Worm (Caenorhabditis elegans) whole organism, L1 larva: ENCODE data around the gene srt-48.

Source experiments
- C04F5.9 ChIP-seq: sonication (generic microtip); optimal IDR thresholded peaks from 2 replicates; lab custom pipeline; 2016; ENCODE audit warnings: missing genetic modification characterization, missing compliant biosample characterization
- C16A3.4 ChIP-seq: fragments of 150-350 bp; optimal IDR thresholded peaks from 2 replicates; lab custom pipeline; 2014; ENCODE audit warnings: missing biosample characterization, missing genetic modification characterization
- C34B4.2 ChIP-seq: sonication (generic microtip); optimal IDR thresholded peaks from 2 replicates; lab custom pipeline; 2017; ENCODE audit warnings: mild to moderate bottlenecking, missing genetic modification characterization, missing compliant biosample characterization
- Y116A8C.19 ChIP-seq: sonication (generic microtip); optimal IDR thresholded peaks from 2 replicates; lab custom pipeline; 2016; ENCODE audit warnings: missing compliant biosample characterization, missing genetic modification characterization, borderline replicate concordance
- ama-1 ChIP-seq: fragments of 150-350 bp; optimal IDR thresholded peaks from 2 replicates; lab custom pipeline; 2014
- blmp-1 ChIP-seq: fragments of 150-350 bp; optimal IDR thresholded peaks from 2 replicates; lab custom pipeline; 2014; ENCODE audit warnings: missing biosample characterization, missing genetic modification characterization
- ceh-63 ChIP-seq: fragments of 200-800 bp; sonication (Bioruptor generic); optimal IDR thresholded peaks from 2 replicates; lab custom pipeline; 2018; ENCODE audit warnings: mild to moderate bottlenecking, missing genetic modification characterization, missing compliant biosample characterization
- ceh-8 ChIP-seq: fragments of 200-800 bp; sonication (Bioruptor generic); optimal IDR thresholded peaks from 2 replicates; lab custom pipeline; 2018; ENCODE audit warnings: mild to moderate bottlenecking, missing genetic modification characterization, moderate library complexity, missing compliant biosample characterization
- ceh-82 ChIP-seq, 3 experiments: fragments of 150-350 bp in 1 of 3; sonication (generic microtip) in 2 of 3; optimal IDR thresholded peaks; 2 replicates each; lab custom pipeline; 2014 to 2017; ENCODE audit warnings: missing biosample characterization in 3 of 3, missing genetic modification characterization in 3 of 3
- efl-1 ChIP-seq, 4 experiments: fragments of 150-350 bp; optimal IDR thresholded peaks in 3 of 4; peaks in 1 of 4; 1 replicate in 1 of 4; 2 replicates in 3 of 4; lab custom pipeline; 2014; ENCODE audit warnings: missing biosample characterization in 2 of 4, missing genetic modification characterization in 2 of 4, missing genetic modification reagents in 2 of 4
- egl-13 ChIP-seq: sonication (generic microtip); optimal IDR thresholded peaks from 2 replicates; lab custom pipeline; 2016; ENCODE audit warnings: missing genotype, missing genetic modification reagents, missing genetic modification characterization, missing compliant biosample characterization
- fkh-4 ChIP-seq: sonication (generic microtip); optimal IDR thresholded peaks from 2 replicates; lab custom pipeline; 2016; ENCODE audit warnings: missing compliant biosample characterization, missing genetic modification characterization, borderline replicate concordance
- irx-1 ChIP-seq: sonication (generic microtip); optimal IDR thresholded peaks from 2 replicates; lab custom pipeline; 2016; ENCODE audit warnings: missing genetic modification characterization, missing compliant biosample characterization
- lin-13 ChIP-seq: fragments of 150-350 bp; optimal IDR thresholded peaks from 2 replicates; lab custom pipeline; 2014; ENCODE audit warnings: missing biosample characterization, missing genetic modification reagents, missing genetic modification characterization
- lin-39 ChIP-seq: fragments of 150-350 bp; optimal IDR thresholded peaks from 2 replicates; lab custom pipeline; 2014; ENCODE audit warnings: missing biosample characterization, missing genetic modification reagents, missing genetic modification characterization
- mef-2 ChIP-seq: fragments of 150-350 bp; optimal IDR thresholded peaks from 2 replicates; lab custom pipeline; 2014; ENCODE audit warnings: missing biosample characterization, missing genetic modification characterization
- mep-1 ChIP-seq: fragments of 150-350 bp; optimal IDR thresholded peaks from 2 replicates; lab custom pipeline; 2014; ENCODE audit warnings: missing biosample characterization, missing genetic modification characterization
- nhr-19 ChIP-seq: fragments of 200-800 bp; sonication (Bioruptor generic); conservative IDR thresholded peaks from 2 replicates; pipeline ENCODE4 v1.3.6; 2022; ENCODE audit warnings: missing genetic modification characterization, missing compliant biosample characterization
- nhr-28 ChIP-seq: fragments of 150-350 bp; optimal IDR thresholded peaks from 2 replicates; lab custom pipeline; 2014; ENCODE audit warnings: missing biosample characterization, missing genetic modification characterization
- nhr-71 ChIP-seq: sonication (generic microtip); optimal IDR thresholded peaks from 2 replicates; lab custom pipeline; 2016; ENCODE audit warnings: mild to moderate bottlenecking, missing genetic modification characterization, moderate library complexity, missing compliant biosample characterization
- nhr-77 ChIP-seq: fragments of 150-350 bp; optimal IDR thresholded peaks from 2 replicates; lab custom pipeline; 2014; ENCODE audit warnings: missing biosample characterization, missing genetic modification characterization
- pag-3 ChIP-seq: sonication (generic microtip); optimal IDR thresholded peaks from 2 replicates; lab custom pipeline; 2017; ENCODE audit warnings: missing genetic modification characterization, mild to moderate bottlenecking, missing compliant biosample characterization, antibody characterized with exemption, borderline replicate concordance; ENCODE audit not compliant: insufficient read depth
- rnt-1 ChIP-seq: sonication (generic microtip); optimal IDR thresholded peaks from 2 replicates; lab custom pipeline; 2016; ENCODE audit warnings: mild to moderate bottlenecking, missing genetic modification characterization, moderate library complexity, missing compliant biosample characterization
- snpc-4 ChIP-seq: fragments of 150-350 bp; optimal IDR thresholded peaks from 2 replicates; lab custom pipeline; 2014; ENCODE audit warnings: missing biosample characterization, missing genetic modification characterization
- snu-23 ChIP-seq: sonication (generic microtip); optimal IDR thresholded peaks from 2 replicates; lab custom pipeline; 2016; ENCODE audit warnings: missing genetic modification characterization, missing compliant biosample characterization
- sox-4 ChIP-seq: sonication (generic microtip); optimal IDR thresholded peaks from 2 replicates; lab custom pipeline; 2016; ENCODE audit warnings: missing genetic modification characterization, missing compliant biosample characterization
- swsn-7 ChIP-seq: sonication (generic microtip); optimal IDR thresholded peaks from 2 replicates; lab custom pipeline; 2016; ENCODE audit warnings: missing genetic modification characterization, missing compliant biosample characterization
- unc-62 ChIP-seq: fragments of 150-350 bp; optimal IDR thresholded peaks from 2 replicates; lab custom pipeline; 2014; ENCODE audit warnings: missing biosample characterization, missing genetic modification reagents, missing genetic modification characterization
- unc-86 ChIP-seq: sonication (generic microtip); optimal IDR thresholded peaks from 2 replicates; lab custom pipeline; 2016; ENCODE audit warnings: missing genetic modification characterization, missing compliant biosample characterization
- vab-15 ChIP-seq: sonication (generic microtip); optimal IDR thresholded peaks from 2 replicates; lab custom pipeline; 2017; ENCODE audit warnings: missing genotype, mild to moderate bottlenecking, missing genetic modification characterization, missing compliant biosample characterization
- xbp-1 ChIP-seq: sonication (generic microtip); optimal IDR thresholded peaks from 2 replicates; lab custom pipeline; 2016; ENCODE audit warnings: missing genetic modification characterization, missing compliant biosample characterization
- ztf-11 ChIP-seq, 2 experiments: sonication (generic microtip); optimal IDR thresholded peaks; 2 replicates each; lab custom pipeline; 2016 to 2017; ENCODE audit warnings: missing genetic modification characterization in 2 of 2, missing biosample characterization in 1 of 2, missing compliant biosample characterization in 1 of 2
- ztf-4 ChIP-seq: fragments of 150-350 bp; optimal IDR thresholded peaks from 2 replicates; lab custom pipeline; 2014; ENCODE audit warnings: missing biosample characterization, missing genetic modification characterization

The srt-48 gene

DNA sequence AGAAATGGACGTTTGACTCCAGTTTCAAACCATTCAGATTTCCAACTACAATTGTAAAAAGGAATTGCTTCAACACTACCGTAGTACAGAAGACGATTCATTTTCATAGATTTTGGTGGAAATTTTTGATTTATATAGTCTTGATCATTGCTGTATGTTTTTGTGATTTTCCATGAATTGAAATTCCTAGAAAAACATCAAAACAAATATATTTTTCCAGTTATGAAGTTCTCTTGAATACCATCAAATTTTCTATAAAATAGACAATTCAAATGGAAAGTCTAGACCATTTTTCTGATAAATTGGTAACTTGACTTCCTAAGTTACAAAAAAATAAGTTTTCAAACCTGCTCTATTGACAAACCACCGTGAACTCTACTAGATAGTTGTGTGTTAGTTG lies at the start of gene srt-48:
TSS of gene srt-48 (minus strand) at position 101 of the 400 bp plus-strand sequence.
- TF ChIP-seq nhr-28 (tag; lab: Kevin White, UChicago), result no peak
- TF ChIP-seq snpc-4 (tag; lab: Kevin White, UChicago), result no peak
- no peak for TF ChIP-seq mef-2 (tag; lab: Kevin White, UChicago)
- no peak for TF ChIP-seq vab-15 (tag; lab: Kevin White, UChicago)
- TF ChIP-seq pag-3 (tag; lab: Kevin White, UChicago), result no peak
- TF ChIP-seq lin-39, result no peak

DNA sequence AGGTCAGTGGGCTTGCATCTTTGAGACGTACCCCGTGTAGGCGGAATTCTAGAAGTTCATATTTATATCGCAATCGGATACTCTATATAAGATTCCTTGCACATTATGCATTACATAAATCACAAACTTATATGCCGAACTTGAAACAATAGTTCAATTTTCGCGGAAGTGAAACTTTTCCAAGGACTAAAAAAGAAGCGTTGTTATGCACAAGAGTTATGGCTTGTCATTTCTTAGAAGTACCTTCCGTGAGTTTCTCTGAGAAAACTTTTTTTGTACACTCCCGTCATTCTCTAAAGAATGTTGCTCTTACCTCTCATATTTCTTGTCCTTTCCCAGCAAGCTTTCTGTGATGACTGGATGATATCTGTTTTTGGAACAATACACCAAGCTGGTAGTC lies 49.7 kb upstream of the srt-48 start, which contains the start of gene M199.136:
TSS of gene M199.136 (plus strand) at position 301 of the 400 bp plus-strand sequence.
- TF ChIP-seq blmp-1 (tag; lab: Kevin White, UChicago) (no peak), mep-1 (tag; lab: Kevin White, UChicago) (no peak), nhr-71 (tag; lab: Kevin White, UChicago) (no peak), fkh-4 (tag; lab: Kevin White, UChicago) (no peak), C34B4.2 (tag; lab: Kevin White, UChicago) (no peak), rnt-1 (tag; lab: Kevin White, UChicago) (no peak), unc-62 (no peak), ceh-8 (GFP tag; lab: Kevin White, UChicago) (no peak), C16A3.4 (tag; lab: Kevin White, UChicago) (no peak), ama-1 (no peak), efl-1 (optimal IDR thresholded peaks at IDR 0.05; lab: Kevin White, UChicago) (no peak), efl-1 (GFP tag; optimal IDR thresholded peaks at IDR 0.05 in 1 of 2; lab: Kevin White, UChicago) (no peak), ceh-82 (tag; optimal IDR thresholded peaks at IDR 0.05; lab: Kevin White, UChicago) (no peak), lin-13 (GFP tag; lab: Kevin White, UChicago) (no peak)

DNA sequence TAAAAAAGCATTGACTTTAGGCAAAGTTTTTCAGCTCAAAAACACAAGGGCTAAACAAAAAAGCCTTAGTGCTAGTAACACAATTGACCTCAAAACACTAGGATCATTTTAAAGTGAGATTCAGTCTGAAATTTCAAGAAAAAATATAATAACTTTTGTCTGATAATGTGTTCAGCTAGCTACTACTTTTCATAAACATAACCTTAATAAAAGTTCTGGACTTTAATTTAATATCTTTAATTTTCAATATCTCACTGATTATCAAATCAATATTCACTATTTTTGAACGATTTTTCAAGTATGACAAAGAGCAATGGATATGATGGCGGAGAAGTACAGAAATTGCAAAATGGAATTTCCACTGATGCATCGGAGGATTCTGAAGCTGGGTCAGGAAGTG lies 45.6 kb upstream of the srt-48 start, which contains the start of gene M199.135:
TSS of gene M199.135 (plus strand) at position 301 of the 400 bp plus-strand sequence.
- TF ChIP-seq egl-13 (tag; lab: Kevin White, UChicago) (no peak), snu-23 (GFP tag; lab: Kevin White, UChicago) (no peak), ztf-4 (tag; lab: Kevin White, UChicago) (no peak), C16A3.4 (tag; lab: Kevin White, UChicago) (no peak)

DNA sequence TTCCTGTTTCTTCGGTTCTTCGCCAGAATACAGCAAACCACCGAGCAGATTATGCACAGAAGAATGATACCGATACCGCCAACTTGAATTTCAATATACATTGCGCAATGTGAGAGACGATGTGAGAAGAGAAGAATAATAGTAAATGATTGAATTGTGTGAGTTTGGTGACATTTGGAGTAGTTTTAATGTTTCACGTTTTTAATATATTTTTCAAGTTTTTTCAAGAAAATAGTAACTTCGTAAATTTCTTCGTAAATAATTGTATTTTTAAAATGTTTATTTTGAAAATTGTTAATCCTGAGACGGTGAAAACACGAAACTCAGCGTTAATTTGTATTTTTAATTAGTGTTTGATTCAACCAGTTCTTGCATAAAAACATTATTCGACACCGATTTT lies 44.4 kb upstream of the srt-48 start, which contains the start of gene M199.134:
TSS of gene M199.134 (minus strand) at position 101 of the 400 bp plus-strand sequence.
- TF ChIP-seq ceh-63 (GFP tag; lab: Kevin White, UChicago) (no peak), Y116A8C.19 (tag; lab: Kevin White, UChicago) (no peak), ztf-4 (tag; lab: Kevin White, UChicago) (no peak)

DNA sequence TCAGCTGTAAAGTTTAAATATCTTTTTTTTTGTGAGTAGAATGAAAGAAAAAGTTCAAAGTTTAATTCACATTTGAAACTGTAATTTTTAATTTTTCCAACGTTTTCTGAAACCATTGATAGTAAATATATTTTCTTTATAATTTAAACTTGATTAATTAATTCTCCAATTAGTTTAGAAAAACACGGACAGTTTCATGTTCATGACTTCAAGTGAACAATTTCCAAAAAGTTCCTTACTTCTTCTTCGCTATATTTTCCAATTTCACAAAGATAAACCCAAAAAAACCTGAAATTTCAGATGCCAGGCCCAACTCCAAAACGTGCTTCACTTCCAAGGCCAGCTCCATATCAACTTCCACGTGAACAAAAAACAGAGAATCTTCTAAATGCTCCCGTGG lies 39.8 kb upstream of the srt-48 start, which contains the start of gene M199.2:
TSS of gene M199.2 (plus strand) at position 301 of the 400 bp plus-strand sequence.
- no peak for TF ChIP-seq irx-1 (tag; lab: Kevin White, UChicago)
- no peak for TF ChIP-seq sox-4 (tag; lab: Kevin White, UChicago)
- TF ChIP-seq C34B4.2 (tag; lab: Kevin White, UChicago), result no peak
- no peak for TF ChIP-seq nhr-19
- no peak for TF ChIP-seq xbp-1 (tag; lab: Kevin White, UChicago)
- no peak for TF ChIP-seq nhr-77 (tag; lab: Kevin White, UChicago)
- no peak for TF ChIP-seq ceh-63 (GFP tag; lab: Kevin White, UChicago)
- TF ChIP-seq swsn-7, result no peak
- no peak for TF ChIP-seq ama-1
- TF ChIP-seq C04F5.9 (tag; lab: Kevin White, UChicago), result no peak
- TF ChIP-seq unc-86 (tag; lab: Kevin White, UChicago), result no peak
- no peak for TF ChIP-seq lin-39
- TF ChIP-seq ztf-11 (tag; optimal IDR thresholded peaks at IDR 0.05; lab: Kevin White, UChicago), result no peak
